Fruit fly (Drosophila melanogaster) whole organism, embryonic: ENCODE results near the gene Charon.

ENCODE experiments used
- Bgb ChIP-seq: fragments of 200-800 bp; sonication (Bioruptor generic); IDR thresholded peaks from 2 replicates; pipeline ENCODE4 v1.3.6; 2022; ENCODE audit warnings: missing biosample characterization, missing genetic modification characterization; ENCODE audit not compliant: partially characterized antibody
- Bteb2 ChIP-seq: fragments of 200-800 bp; sonication (Bioruptor generic); optimal IDR thresholded peaks from 2 replicates; lab custom pipeline; 2016; ENCODE audit warnings: missing biosample characterization, missing genetic modification characterization
- CG13894 ChIP-seq: fragments of 200-800 bp; sonication (Bioruptor generic); optimal IDR thresholded peaks from 3 replicates; lab custom pipeline; 2018; ENCODE audit warnings: missing biosample characterization, mild to moderate bottlenecking, missing genetic modification characterization, moderate library complexity
- CG15514 ChIP-seq: fragments of 200-800 bp; sonication (Bioruptor generic); optimal IDR thresholded peaks from 3 replicates; lab custom pipeline; 2017; ENCODE audit warnings: missing biosample characterization, missing genetic modification characterization, mild to moderate bottlenecking, moderate library complexity, missing genetic modification reagents
- CG16779 ChIP-seq: fragments of 200-800 bp; sonication (Bioruptor generic); IDR thresholded peaks from 2 replicates; pipeline ENCODE4 v1.3.6; 2022; ENCODE audit warnings: missing biosample characterization, missing genetic modification characterization
- CG18262 ChIP-seq: fragments of 200-800 bp; optimal IDR thresholded peaks from 3 replicates; lab custom pipeline; 2019; ENCODE audit warnings: missing biosample characterization, mild to moderate bottlenecking, missing genetic modification characterization, moderate library complexity
- CG18619 ChIP-seq: fragments of 200-800 bp; sonication (Bioruptor generic); optimal IDR thresholded peaks from 3 replicates; lab custom pipeline; 2017; ENCODE audit warnings: missing biosample characterization, mild to moderate bottlenecking, missing genetic modification characterization
- CG2712 ChIP-seq: fragments of 200-800 bp; optimal IDR thresholded peaks from 3 replicates; lab custom pipeline; 2019; ENCODE audit warnings: missing biosample characterization, mild to moderate bottlenecking, missing genetic modification characterization, moderate library complexity
- CG31441 ChIP-seq: fragments of 200-800 bp; sonication (Bioruptor generic); IDR thresholded peaks from 2 replicates; pipeline ENCODE4 v1.3.6; 2022; ENCODE audit warnings: missing biosample characterization, missing genetic modification characterization
- CG32532 ChIP-seq: fragments of 200-800 bp; sonication (Bioruptor generic); IDR thresholded peaks from 2 replicates; pipeline ENCODE4 v1.3.6; 2022; ENCODE audit warnings: missing biosample characterization, missing genetic modification characterization
- CG7745 ChIP-seq: fragments of 200-800 bp; sonication (Bioruptor generic); optimal IDR thresholded peaks from 2 replicates; lab custom pipeline; 2018; ENCODE audit warnings: missing biosample characterization, mild to moderate bottlenecking, missing genetic modification characterization, moderate library complexity
- CG7963 ChIP-seq: fragments of 200-800 bp; sonication (Bioruptor generic); IDR thresholded peaks from 3 replicates; pipeline ENCODE4 v1.3.6; 2022; ENCODE audit warnings: missing biosample characterization, missing genetic modification characterization; ENCODE audit not compliant: partially characterized antibody
- CG8290 ChIP-seq, 3 experiments: fragments of 200-800 bp; sonication (Bioruptor generic); optimal IDR thresholded peaks; 2 replicates each; lab custom pipeline; 2016 to 2019; ENCODE audit warnings: missing biosample characterization in 3 of 3, missing genetic modification characterization in 3 of 3, mild to moderate bottlenecking in 2 of 3, moderate library complexity in 1 of 3
- CG9727 ChIP-seq: fragments of 200-800 bp; sonication (Bioruptor generic); optimal IDR thresholded peaks from 3 replicates; lab custom pipeline; 2017; ENCODE audit warnings: missing biosample characterization, mild to moderate bottlenecking, missing genetic modification characterization
- CG9797 ChIP-seq: fragments of 200-800 bp; sonication (Bioruptor generic); optimal IDR thresholded peaks from 3 replicates; lab custom pipeline; 2018; ENCODE audit warnings: missing biosample characterization, mild to moderate bottlenecking, missing genetic modification characterization
- Dref ChIP-seq: fragments of 200-800 bp; sonication (Bioruptor generic); IDR thresholded peaks from 2 replicates; pipeline ENCODE4 v1.3.6; 2022; ENCODE audit warnings: missing biosample characterization, missing genetic modification characterization
- Fer2 ChIP-seq: fragments of 200-800 bp; sonication (Bioruptor generic); optimal IDR thresholded peaks from 2 replicates; lab custom pipeline; 2018; ENCODE audit warnings: missing biosample characterization, mild to moderate bottlenecking, missing genetic modification characterization, moderate library complexity
- Nf-YA ChIP-seq: fragments of 200-800 bp; sonication (Bioruptor generic); IDR thresholded peaks from 2 replicates; pipeline ENCODE4 v1.3.6; 2022; ENCODE audit warnings: missing biosample characterization, missing genetic modification characterization
- Optix ChIP-seq: fragments of 200-800 bp; sonication (Bioruptor generic); IDR thresholded peaks from 3 replicates; pipeline ENCODE4 v1.3.6; 2022; ENCODE audit warnings: missing biosample characterization, missing genetic modification characterization
- Ssrp ChIP-seq: fragments of 200-800 bp; sonication (Bioruptor generic); optimal IDR thresholded peaks from 2 replicates; lab custom pipeline; 2018; ENCODE audit warnings: missing biosample characterization, mild to moderate bottlenecking, missing genetic modification characterization, moderate library complexity
- bcd ChIP-seq: fragments of 200-800 bp; sonication (Bioruptor generic); optimal IDR thresholded peaks from 2 replicates; lab custom pipeline; 2017; ENCODE audit warnings: missing biosample characterization, mild to moderate bottlenecking, missing genetic modification characterization
- bowl ChIP-seq: fragments of 200-800 bp; sonication (Bioruptor generic); IDR thresholded peaks from 2 replicates; pipeline ENCODE4 v1.3.6; 2022; ENCODE audit warnings: missing biosample characterization, missing genetic modification characterization
- br ChIP-seq: fragments of >200 bp; optimal IDR thresholded peaks from 2 replicates; lab custom pipeline; 2017
- bsh ChIP-seq, 2 experiments: fragments of 200-800 bp; sonication (Bioruptor generic); optimal IDR thresholded peaks; 2 replicates each; lab custom pipeline; 2017 to 2018; ENCODE audit warnings: mild to moderate bottlenecking in 2 of 2, missing biosample characterization in 2 of 2, missing genetic modification characterization in 2 of 2, moderate library complexity in 1 of 2
- croc ChIP-seq: fragments of 200-800 bp; sonication (Bioruptor generic); conservative IDR thresholded peaks from 3 replicates; pipeline ENCODE4 v1.3.6; 2022; ENCODE audit warnings: missing biosample characterization, missing genetic modification characterization
- cwo ChIP-seq: fragments of 200-800 bp; sonication (Bioruptor generic); optimal IDR thresholded peaks from 3 replicates; lab custom pipeline; 2017; ENCODE audit warnings: missing biosample characterization, missing genetic modification characterization, mild to moderate bottlenecking, moderate library complexity, missing genetic modification reagents
- dmrt11E ChIP-seq: fragments of 200-800 bp; sonication (Bioruptor generic); optimal IDR thresholded peaks from 3 replicates; lab custom pipeline; 2018; ENCODE audit warnings: missing biosample characterization, mild to moderate bottlenecking, missing genetic modification characterization, moderate library complexity
- emc ChIP-seq: fragments of 200-800 bp; sonication (Bioruptor generic); optimal IDR thresholded peaks from 2 replicates; lab custom pipeline; 2016; ENCODE audit warnings: missing biosample characterization, missing genetic modification characterization
- exex ChIP-seq: fragments of 200-800 bp; sonication (Bioruptor generic); optimal IDR thresholded peaks from 4 replicates; lab custom pipeline; 2018; ENCODE audit warnings: missing biosample characterization, mild to moderate bottlenecking, missing genetic modification characterization, moderate library complexity
- fd102C ChIP-seq: fragments of 200-800 bp; sonication (Bioruptor generic); optimal IDR thresholded peaks from 2 replicates; lab custom pipeline; 2018; ENCODE audit warnings: missing biosample characterization, mild to moderate bottlenecking, missing genetic modification characterization, moderate library complexity
- fd96Cb ChIP-seq: fragments of 200-800 bp; sonication (Bioruptor generic); optimal IDR thresholded peaks from 2 replicates; lab custom pipeline; 2018; ENCODE audit warnings: missing biosample characterization, mild to moderate bottlenecking, missing genetic modification characterization, moderate library complexity
- gcm ChIP-seq: fragments of 200-800 bp; sonication (Bioruptor generic); optimal IDR thresholded peaks from 2 replicates; lab custom pipeline; 2019; ENCODE audit warnings: missing biosample characterization, mild to moderate bottlenecking, missing genetic modification characterization, moderate library complexity
- gfzf ChIP-seq: fragments of 200-800 bp; sonication (Bioruptor generic); optimal IDR thresholded peaks from 2 replicates; lab custom pipeline; 2016; ENCODE audit warnings: missing biosample characterization, mild to moderate bottlenecking, missing genetic modification characterization, moderate library complexity
- ind ChIP-seq: fragments of 200-800 bp; sonication (Bioruptor generic); optimal IDR thresholded peaks from 3 replicates; lab custom pipeline; 2016; ENCODE audit warnings: missing biosample characterization, missing genetic modification characterization
- ken ChIP-seq: fragments of 200-800 bp; sonication (Bioruptor generic); IDR thresholded peaks from 3 replicates; pipeline ENCODE4 v1.3.6; 2022; ENCODE audit warnings: missing biosample characterization, missing genetic modification characterization
- maf-S ChIP-seq: fragments of 200-800 bp; sonication (Bioruptor generic); optimal IDR thresholded peaks from 2 replicates; lab custom pipeline; 2016; ENCODE audit warnings: missing biosample characterization, missing genetic modification characterization
- pb ChIP-seq: fragments of 200-800 bp; sonication (Bioruptor generic); optimal IDR thresholded peaks from 3 replicates; lab custom pipeline; 2016; ENCODE audit warnings: missing biosample characterization, missing genetic modification characterization
- peb ChIP-seq: fragments of 200-800 bp; sonication (Bioruptor generic); IDR thresholded peaks from 2 replicates; pipeline ENCODE4 v1.3.6; 2022; ENCODE audit warnings: missing biosample characterization, missing genetic modification characterization
- pho ChIP-seq: fragments of 200-800 bp; sonication (Bioruptor generic); optimal IDR thresholded peaks from 2 replicates; lab custom pipeline; 2016; ENCODE audit warnings: missing biosample characterization, missing genetic modification characterization
- ro ChIP-seq: fragments of 200-800 bp; sonication (Bioruptor generic); IDR thresholded peaks from 2 replicates; pipeline ENCODE4 v1.3.6; 2022; ENCODE audit warnings: missing biosample characterization, missing genetic modification characterization
- seq ChIP-seq: fragments of 200-800 bp; sonication (Bioruptor generic); IDR thresholded peaks from 2 replicates; pipeline ENCODE4 v1.3.6; 2022; ENCODE audit warnings: missing biosample characterization, missing genetic modification characterization
- sima ChIP-seq: fragments of 200-800 bp; sonication (Bioruptor generic); optimal IDR thresholded peaks from 2 replicates; lab custom pipeline; 2016; ENCODE audit warnings: missing biosample characterization, missing genetic modification characterization
- sna ChIP-seq: fragments of 200-800 bp; sonication (Bioruptor generic); IDR thresholded peaks from 2 replicates; pipeline ENCODE4 v1.3.6; 2022; ENCODE audit warnings: missing biosample characterization, missing genetic modification characterization; ENCODE audit not compliant: partially characterized antibody
- tap ChIP-seq: fragments of 200-800 bp; optimal IDR thresholded peaks from 3 replicates; lab custom pipeline; 2019; ENCODE audit warnings: missing biosample characterization, mild to moderate bottlenecking, missing genetic modification characterization, moderate library complexity
- tin ChIP-seq: fragments of 200-800 bp; sonication (Bioruptor generic); optimal IDR thresholded peaks from 3 replicates; lab custom pipeline; 2016; ENCODE audit warnings: missing biosample characterization, missing genetic modification characterization
- vvl ChIP-seq: fragments of 200-800 bp; sonication (Bioruptor generic); IDR thresholded peaks from 2 replicates; pipeline ENCODE4 v1.3.6; 2022; ENCODE audit warnings: missing biosample characterization, missing genetic modification characterization
- zen ChIP-seq: fragments of 200-800 bp; sonication (Bioruptor generic); optimal IDR thresholded peaks from 3 replicates; lab custom pipeline; 2018; ENCODE audit warnings: missing biosample characterization, mild to moderate bottlenecking, missing genetic modification characterization, moderate library complexity

Gene Charon

DNA sequence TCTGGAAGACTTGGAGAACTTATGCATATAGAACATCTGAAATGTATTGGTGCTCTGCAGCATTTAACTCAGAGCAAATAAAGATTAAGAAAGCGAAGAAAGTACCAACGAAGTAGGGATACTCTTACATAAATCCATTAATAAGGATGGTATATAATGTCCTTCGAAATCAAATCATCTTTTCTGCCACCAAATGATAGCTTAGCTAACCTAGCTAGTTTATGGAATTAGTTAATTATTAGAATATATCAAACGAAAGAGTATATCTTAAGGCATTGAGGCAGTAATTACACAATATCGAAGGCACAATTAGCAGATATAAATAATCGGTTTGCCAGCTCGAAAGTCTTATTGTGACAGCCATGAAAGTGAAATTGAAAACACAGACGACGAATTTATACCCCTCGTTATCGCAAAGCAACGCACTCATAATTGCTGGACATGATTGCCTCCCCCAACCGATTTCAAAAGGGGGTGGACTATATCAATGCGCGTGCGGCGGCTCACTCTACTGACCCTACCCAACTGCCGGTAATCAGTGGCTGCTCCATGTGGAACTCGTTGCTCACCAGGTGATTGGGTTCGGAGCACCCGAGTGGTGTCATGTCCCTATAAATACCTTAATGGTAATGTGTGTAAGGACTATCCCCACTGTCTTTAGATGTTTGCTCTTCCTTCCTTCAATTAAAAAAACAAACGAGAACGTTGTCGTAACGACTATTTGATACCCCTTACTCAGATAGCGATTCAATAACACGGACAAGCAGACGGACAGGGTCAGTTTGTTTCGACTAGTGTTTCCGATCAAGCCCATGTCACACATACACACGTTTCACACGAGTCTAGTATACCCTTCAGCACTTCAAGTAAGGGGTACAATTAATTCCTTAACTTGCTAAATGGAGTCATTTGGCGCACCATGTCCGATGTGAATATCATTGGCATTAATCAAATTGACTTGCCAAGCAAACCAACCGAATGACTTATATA lies 27.9 kb downstream of the Charon start (continued):
- TF ChIP-seq CG7963 (GFP tag; lab: Robert Waterston, UW) (no peak), peb (GFP tag; lab: Robert Waterston, UW) (no peak), pb (no peak), gcm (GFP tag; lab: Kevin White, UChicago) (peak; percentile 3), bcd (GFP tag; lab: Kevin White, UChicago) (peak; percentile 53), Bteb2 (no peak), Optix (GFP tag; lab: Robert Waterston, UW) (0 out of 3 replicates have a peak, but pooled peaks have one; percentile 43), dmrt11E (tag; lab: Kevin White, UChicago) (peak; percentile 47), CG7745 (tag; lab: Kevin White, UChicago) (no peak), fd102C (GFP tag; lab: Kevin White, UChicago) (no peak), sima (GFP tag; lab: Kevin White, UChicago) (no peak), zen (tag; lab: Kevin White, UChicago) (peak; percentile 5), bsh (GFP tag; optimal IDR thresholded peaks at IDR 0.05; lab: Kevin White, UChicago) (peak; percentile 7 to 71), CG16779 (no peak), ro (GFP tag; lab: Robert Waterston, UW) (no peak), croc (GFP tag; lab: Robert Waterston, UW) (peak; percentile 21; the same call in 2 of the 3 replicates), CG2712 (peak; percentile 78), CG18262 (tag; lab: Kevin White, UChicago) (peak; percentile 70), ken (GFP tag; lab: Robert Waterston, UW) (peak; percentile 62; the same call in 1 of the 3 replicates), seq (GFP tag; lab: Robert Waterston, UW) (0 out of 2 replicates have a peak, but pooled peaks have one; percentile 13), exex (tag; lab: Kevin White, UChicago) (peak; percentile 78), CG9727 (peak; percentile 31), maf-S (peak; percentile 7), Fer2 (tag; lab: Kevin White, UChicago) (no peak), bowl (GFP tag; lab: Robert Waterston, UW) (no peak), CG9797 (no peak), ind (GFP tag; lab: Kevin White, UChicago) (peak; percentile 49), CG31441 (peak; percentile 47), gfzf (GFP tag; lab: Kevin White, UChicago) (no peak), pho (GFP tag; lab: Kevin White, UChicago) (peak; percentile 18), CG15514 (peak; percentile 34), CG13894 (tag; lab: Kevin White, UChicago) (peak; percentile 31), Nf-YA (no peak), br (lab: Kevin White, UChicago) (no peak), emc (GFP tag; lab: Kevin White, UChicago) (no peak), Dref (GFP tag; lab: Robert Waterston, UW) (no peak), Bgb (GFP tag; lab: Robert Waterston, UW) (no peak), tin (GFP tag; lab: Kevin White, UChicago) (peak; percentile 1), cwo (GFP tag; lab: Kevin White, UChicago) (peak; percentile 53), sna (no peak), fd96Cb (tag; lab: Kevin White, UChicago) (peak; percentile 46), CG32532 (GFP tag; lab: Robert Waterston, UW) (0 out of 2 replicates have a peak, but pooled peaks have one; percentile 18), vvl (GFP tag; lab: Robert Waterston, UW) (peak; percentile 79), Ssrp (tag; lab: Kevin White, UChicago) (peak; percentile 42), CG8290 (GFP tag; optimal IDR thresholded peaks at IDR 0.05; lab: Kevin White, UChicago) (no peak), CG8290 (tag; optimal IDR thresholded peaks at IDR 0.05; lab: Kevin White, UChicago) (peak in 1 of 2 experiments; percentile 57), CG18619 (peak; percentile 31), tap (tag; lab: Kevin White, UChicago) (peak; percentile 62)
